Worm (Caenorhabditis elegans) whole organism, midembryonic: ENCODE results near the gene T04A6.2.

Experiments used
- cog-1 ChIP-seq: sonication (generic microtip); optimal IDR thresholded peaks from 2 replicates; lab custom pipeline; 2016; ENCODE audit warnings: missing genetic modification characterization, missing compliant biosample characterization
- flt-1 ChIP-seq: fragments of 200-800 bp; sonication (Bioruptor generic); IDR thresholded peaks from 2 replicates; pipeline ENCODE4 v1.3.6; 2022; ENCODE audit warnings: missing genetic modification characterization, missing compliant biosample characterization
- med-1 ChIP-seq: sonication (generic microtip); optimal IDR thresholded peaks from 2 replicates; lab custom pipeline; 2017; ENCODE audit warnings: missing genetic modification characterization, mild to moderate bottlenecking, missing compliant biosample characterization, antibody characterized with exemption, missing genetic modification reagents; ENCODE audit not compliant: insufficient read depth

- TF ChIP-seq flt-1 (GFP tag; lab: Robert Waterston, UW), result no peak
- no peak for TF ChIP-seq cog-1
- TF ChIP-seq med-1, result no peak
Measured at ce11 chrIII:7622922-7623321, 8.3 kb downstream of the T04A6.2 start.
